Fruit fly (Drosophila melanogaster): Measurements from ENCODE around the gene CG42245.

Gene CG42245

dm6 chr3L:2590764-2591309 lies 40.7 kb upstream of the CG42245 start (continued):
- TF ChIP-seq pan (optimal IDR thresholded peaks at IDR 0.05) = no peak
- TF ChIP-seq pan (GFP tag; optimal IDR thresholded peaks at IDR 0.05 in 1 of 2, IDR thresholded peaks at IDR 0.05 in 1 of 2) = peak in 1 of 2 experiments; percentile 8
- peak; percentile 92 for TF ChIP-seq CG11696 (GFP tag; IDR thresholded peaks at IDR 0.05)
- TF ChIP-seq ken (GFP tag; IDR thresholded peaks at IDR 0.05) = 0 out of 3 replicates have a peak, but pooled peaks have one; percentile 6
- no peak for TF ChIP-seq gsb-n (tag; optimal IDR thresholded peaks at IDR 0.05)
- no peak for TF ChIP-seq CG10321 (GFP tag; IDR thresholded peaks at IDR 0.05)
- TF ChIP-seq ftz-f1 (GFP tag; optimal IDR thresholded peaks at IDR 0.05) = no peak
- no peak for TF ChIP-seq Hmx (GFP tag; optimal IDR thresholded peaks at IDR 0.05)
- no peak for TF ChIP-seq CG3407 (GFP tag; optimal IDR thresholded peaks at IDR 0.05)
- TF ChIP-seq CG10462 (GFP tag; optimal IDR thresholded peaks at IDR 0.05) = no peak
- TF ChIP-seq NfI (GFP tag; optimal IDR thresholded peaks at IDR 0.05) = peak; percentile 11
- no peak for TF ChIP-seq gt (GFP tag; IDR thresholded peaks at IDR 0.05)
- 0 out of 2 replicates have a peak, but pooled peaks have one; percentile 13 for TF ChIP-seq CG4404 (GFP tag; IDR thresholded peaks at IDR 0.05)
- TF ChIP-seq sens (GFP tag) = peak; percentile 50
- no peak for TF ChIP-seq HmgD (GFP tag; optimal IDR thresholded peaks at IDR 0.05)
- peak; percentile 93 for TF ChIP-seq grau (tag; optimal IDR thresholded peaks at IDR 0.05)
- no peak for TF ChIP-seq CG34376 (GFP tag; optimal IDR thresholded peaks at IDR 0.05)
- no peak for TF ChIP-seq hkb (optimal IDR thresholded peaks at IDR 0.05)
- 0 out of 2 replicates have a peak, but pooled peaks have one; percentile 6 for TF ChIP-seq hkb (GFP tag; IDR thresholded peaks at IDR 0.05)
- TF ChIP-seq CG17829 (tag; optimal IDR thresholded peaks at IDR 0.05) = peak; percentile 33
- no peak for TF ChIP-seq pnt (GFP tag; optimal IDR thresholded peaks at IDR 0.05)
- TF ChIP-seq seq (GFP tag; IDR thresholded peaks at IDR 0.05) = peak; percentile 7; the same call in 1 of the 2 replicates
- no peak for TF ChIP-seq Eip74EF (GFP tag; optimal IDR thresholded peaks at IDR 0.05)
- TF ChIP-seq CG33213 (GFP tag; optimal IDR thresholded peaks at IDR 0.05) = peak; percentile 4
- TF ChIP-seq Taf1 (GFP tag; IDR thresholded peaks at IDR 0.05) = no peak
- no peak for TF ChIP-seq CG9797 (GFP tag; optimal IDR thresholded peaks at IDR 0.05)
- TF ChIP-seq Myb (GFP tag; optimal IDR thresholded peaks at IDR 0.05) = peak; percentile 4
- TF ChIP-seq Mes4 (GFP tag; optimal IDR thresholded peaks at IDR 0.05) = peak; percentile 25
- TF ChIP-seq CG17361 (GFP tag; IDR thresholded peaks at IDR 0.05) = peak; percentile 73; the same call in 2 of the 3 replicates
- no peak for TF ChIP-seq pfk (GFP tag; optimal IDR thresholded peaks at IDR 0.05)
- TF ChIP-seq CG14667 (GFP tag; IDR thresholded peaks at IDR 0.05) = no peak
- no peak for TF ChIP-seq CG31224 (GFP tag; IDR thresholded peaks at IDR 0.05)
- TF ChIP-seq CG1832 (GFP tag; optimal IDR thresholded peaks at IDR 0.05) = no peak
- peak; percentile 52 for TF ChIP-seq CG7556 (GFP tag; optimal IDR thresholded peaks at IDR 0.05)
- peak; percentile 23 for TF ChIP-seq CG6765 (GFP tag; optimal IDR thresholded peaks at IDR 0.05)
- peak; percentile 57 for TF ChIP-seq Kr (GFP tag; optimal IDR thresholded peaks at IDR 0.05)
- no peak for TF ChIP-seq CG6272 (GFP tag; IDR thresholded peaks at IDR 0.05)
- TF ChIP-seq fd3F (GFP tag; optimal IDR thresholded peaks at IDR 0.05) = no peak
- no peak for TF ChIP-seq CG2129 (GFP tag; IDR thresholded peaks at IDR 0.05; ENCODE audit: partially characterized antibody)
- TF ChIP-seq Bteb2 (GFP tag; optimal IDR thresholded peaks at IDR 0.05) = no peak
- TF ChIP-seq CG7357 (GFP tag; IDR thresholded peaks at IDR 0.05) = 0 out of 3 replicates have a peak, but pooled peaks have one; percentile 31
- TF ChIP-seq Ada2b (GFP tag; IDR thresholded peaks at IDR 0.05) = peak; percentile 8; the same call in 1 of the 2 replicates
- no peak for TF ChIP-seq tll (GFP tag; optimal IDR thresholded peaks at IDR 0.05)
- TF ChIP-seq gro (GFP tag; optimal IDR thresholded peaks at IDR 0.05) = no peak
- 0 out of 3 replicates have a peak, but pooled peaks have one; percentile 1 for TF ChIP-seq Dbx (GFP tag; IDR thresholded peaks at IDR 0.05)
- TF ChIP-seq danr (GFP tag; IDR thresholded peaks at IDR 0.05) = no peak
- TF ChIP-seq crp (GFP tag; optimal IDR thresholded peaks at IDR 0.05) = peak in 1 of 2 experiments; percentile 61
- TF ChIP-seq Med (GFP tag) = peak; percentile 36
- TF ChIP-seq ara (GFP tag; IDR thresholded peaks at IDR 0.05) = peak; percentile 26; the same call in 1 of the 2 replicates
- TF ChIP-seq Nf-YC (tag; optimal IDR thresholded peaks at IDR 0.05) = peak; percentile 5
- no peak for TF ChIP-seq CG8388 (GFP tag; optimal IDR thresholded peaks at IDR 0.05)
